Worm (Caenorhabditis elegans) whole organism, L3 larva: ENCODE measurements around the gene T04F3.5.

Experiments
- aly-2 ChIP-seq: fragments of 150-350 bp; optimal IDR thresholded peaks from 2 replicates; lab custom pipeline; 2014; ENCODE audit warnings: missing biosample characterization, missing genetic modification characterization
- ama-1 ChIP-seq: fragments of 150-350 bp; optimal IDR thresholded peaks from 2 replicates; lab custom pipeline; 2018
- ceh-82 ChIP-seq: fragments of 150-350 bp; optimal IDR thresholded peaks from 2 replicates; lab custom pipeline; 2014; ENCODE audit warnings: missing biosample characterization, missing genetic modification characterization
- fkh-10 ChIP-seq: sonication (generic microtip); optimal IDR thresholded peaks from 2 replicates; lab custom pipeline; 2017; ENCODE audit warnings: missing biosample characterization, missing genetic modification reagents, missing genetic modification characterization
- lin-39 ChIP-seq: fragments of 150-350 bp; optimal IDR thresholded peaks from 2 replicates; lab custom pipeline; 2018; ENCODE audit warnings: missing biosample characterization, missing genetic modification reagents, missing genetic modification characterization
- nhr-12 ChIP-seq: fragments of 150-350 bp; optimal IDR thresholded peaks from 2 replicates; lab custom pipeline; 2014; ENCODE audit warnings: missing biosample characterization, missing genetic modification characterization
- unc-62 ChIP-seq: fragments of 150-350 bp; sonication (generic microtip); optimal IDR thresholded peaks from 4 replicates; lab custom pipeline; 2014; ENCODE audit warnings: missing biosample characterization, missing genetic modification reagents, missing genetic modification characterization
- zag-1 ChIP-seq: fragments of 150-350 bp; optimal IDR thresholded peaks from 2 replicates; lab custom pipeline; 2014; ENCODE audit warnings: missing biosample characterization, missing genetic modification characterization

- TF ChIP-seq nhr-12 (tag; lab: Kevin White, UChicago) (no peak), fkh-10 (GFP tag; lab: Kevin White, UChicago) (no peak), unc-62 (GFP tag; lab: Kevin White, UChicago) (no peak), aly-2 (no peak), ceh-82 (tag; lab: Kevin White, UChicago) (no peak), ama-1 (lab: Kevin White, UChicago) (no peak), lin-39 (tag; lab: Kevin White, UChicago) (no peak), zag-1 (tag; lab: Kevin White, UChicago) (no peak)
These were observed 23.1 kb upstream of the T04F3.5 start for ce11 chrV:11737333-11737732.
